Worm (Caenorhabditis elegans): ENCODE data around the gene vti-1.

vti-1 gene

DNA sequence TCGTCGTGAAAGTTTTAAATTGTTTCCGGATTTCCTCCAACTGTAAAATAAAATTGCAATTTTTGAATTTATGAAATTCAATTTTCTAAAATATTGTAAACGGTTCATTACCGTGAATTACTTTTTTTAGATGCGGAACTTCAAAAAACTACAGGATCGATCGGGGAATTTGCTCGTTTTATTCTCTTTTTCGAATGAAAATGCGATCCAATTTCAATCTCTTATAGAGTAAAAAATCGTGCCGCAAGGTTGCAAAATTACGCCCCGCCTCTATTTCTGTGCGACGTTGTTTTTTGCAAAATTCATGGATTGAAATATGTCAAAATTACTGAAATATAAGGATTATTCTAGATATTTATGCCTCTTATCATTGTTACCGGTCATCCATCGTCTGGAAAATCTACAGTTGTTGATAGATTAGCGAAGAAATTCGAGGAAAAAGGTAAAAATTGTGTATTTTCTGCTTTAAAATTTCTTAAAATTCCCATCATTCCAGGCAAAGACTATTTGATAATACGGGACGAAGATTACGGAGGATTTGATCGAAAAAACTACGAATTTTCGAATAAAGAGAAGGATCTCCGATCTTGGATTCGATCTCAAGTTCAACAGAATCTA, 2.9 kb upstream of the vti-1 start, which contains the start of gene Y57G11C.43:
Y57G11C.43 (plus strand) TSS at position 224 of the 618 bp plus-strand sequence.
- TF ChIP-seq eor-1 (tag; optimal IDR thresholded peaks at IDR 0.05) (no peak), ceh-9 (tag; optimal IDR thresholded peaks at IDR 0.05) (no peak), elt-1 (tag; optimal IDR thresholded peaks at IDR 0.05) (no peak), snpc-4 (tag; optimal IDR thresholded peaks at IDR 0.05) (no peak), pqm-1 (tag; optimal IDR thresholded peaks at IDR 0.05) (no peak), ama-1 (optimal IDR thresholded peaks at IDR 0.05) (peak; percentile 43), tbx-2 (tag; optimal IDR thresholded peaks at IDR 0.05) (no peak), nhr-12 (tag; optimal IDR thresholded peaks at IDR 0.05) (no peak), ceh-16 (tag; optimal IDR thresholded peaks at IDR 0.05) (no peak)

DNA sequence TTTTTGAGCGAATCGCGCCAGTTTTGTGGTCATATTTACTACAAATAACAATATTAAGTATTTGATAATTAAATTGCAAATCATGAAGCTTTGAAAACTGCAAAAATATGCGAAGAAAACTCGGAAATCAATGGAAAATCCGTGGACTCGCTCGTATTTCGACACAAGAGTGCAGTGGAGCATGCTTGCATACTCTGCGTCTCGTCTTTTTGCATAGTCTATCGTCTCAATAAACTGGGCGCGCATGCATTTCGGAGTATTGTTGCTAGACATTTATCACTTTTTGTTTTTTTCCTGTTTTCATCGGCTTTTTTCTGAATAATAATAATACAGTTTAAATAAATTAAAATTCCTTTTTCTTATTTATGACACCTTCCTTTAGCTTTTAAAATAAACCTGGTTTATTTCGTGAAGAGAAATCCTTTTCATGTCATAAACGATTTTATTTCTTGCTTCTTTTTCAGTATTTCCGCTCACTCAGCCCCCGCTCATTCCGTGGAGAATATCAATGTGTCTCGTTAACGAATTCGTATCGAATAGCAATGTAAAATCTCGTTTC, 1.3 kb upstream of the vti-1 start, which contains the start of the genes mrps-7 and Y57G11C.3:
mrps-7 (minus strand) TSS at position 38 of the 559 bp plus-strand sequence.
Y57G11C.3 (plus strand) TSS at position 509 of the 559 bp plus-strand sequence.
- TF ChIP-seq nhr-11 (tag; optimal IDR thresholded peaks at IDR 0.05) (peak; percentile 68), lin-15B (tag; optimal IDR thresholded peaks at IDR 0.05) (peak; percentile 98), nhr-23 (tag; optimal IDR thresholded peaks at IDR 0.05) (peak; percentile 94), jun-1 (tag; optimal IDR thresholded peaks at IDR 0.05) (peak; percentile 72), ZK546.5 (tag; optimal IDR thresholded peaks at IDR 0.05) (peak; percentile 7), nhr-77 (tag; optimal IDR thresholded peaks at IDR 0.05) (peak; percentile 59), lsy-12 (tag; optimal IDR thresholded peaks at IDR 0.05) (peak; percentile 82), ama-1 (optimal IDR thresholded peaks at IDR 0.05) (peak; percentile 64), aly-2 (tag; optimal IDR thresholded peaks at IDR 0.05) (peak; percentile 12), nhr-67 (tag; optimal IDR thresholded peaks at IDR 0.05) (no peak), ceh-9 (tag; optimal IDR thresholded peaks at IDR 0.05) (no peak), nhr-25 (tag; optimal IDR thresholded peaks at IDR 0.05) (peak; percentile 93), ceh-16 (tag; optimal IDR thresholded peaks at IDR 0.05) (no peak), egl-27 (tag; optimal IDR thresholded peaks at IDR 0.05) (peak; percentile 15), mml-1 (tag; optimal IDR thresholded peaks at IDR 0.05) (no peak), ztf-4 (tag; optimal IDR thresholded peaks at IDR 0.05) (peak; percentile 1), fos-1 (tag; optimal IDR thresholded peaks at IDR 0.05) (no peak), ztf-11 (tag; optimal IDR thresholded peaks at IDR 0.05) (no peak), nfya-1 (tag; optimal IDR thresholded peaks at IDR 0.05; ENCODE audit: insufficient read depth) (peak; percentile 94), pqm-1 (tag; optimal IDR thresholded peaks at IDR 0.05) (peak; percentile 88), zag-1 (tag; optimal IDR thresholded peaks at IDR 0.05) (no peak), elt-2 (tag; optimal IDR thresholded peaks at IDR 0.05) (peak; percentile 60), nhr-28 (tag; optimal IDR thresholded peaks at IDR 0.05) (no peak), elt-3 (tag; optimal IDR thresholded peaks at IDR 0.05) (no peak), nhr-12 (tag; optimal IDR thresholded peaks at IDR 0.05) (no peak), fkh-10 (GFP tag; optimal IDR thresholded peaks at IDR 0.05) (peak; percentile 45), snpc-4 (tag; optimal IDR thresholded peaks at IDR 0.05) (peak; percentile 84), lin-39 (tag; optimal IDR thresholded peaks at IDR 0.05) (peak; percentile 87), daf-12 (tag; optimal IDR thresholded peaks at IDR 0.05) (no peak), mdl-1 (tag; optimal IDR thresholded peaks at IDR 0.05) (no peak), egl-5 (tag; optimal IDR thresholded peaks at IDR 0.05) (peak; percentile 95), R02D3.7 (tag; optimal IDR thresholded peaks at IDR 0.05) (peak; percentile 98), hmg-11 (tag; optimal IDR thresholded peaks at IDR 0.05) (peak; percentile 82), eor-1 (tag; optimal IDR thresholded peaks at IDR 0.05) (peak in 1 of 2 experiments; percentile 38), nhr-43 (tag; optimal IDR thresholded peaks at IDR 0.05; ENCODE audit: poor library complexity, severe bottlenecking) (peak; percentile 86), ceh-28 (tag; optimal IDR thresholded peaks at IDR 0.05) (peak; percentile 80), unc-62 (GFP tag; optimal IDR thresholded peaks at IDR 0.05) (peak; percentile 62), unc-39 (tag; optimal IDR thresholded peaks at IDR 0.05) (no peak), pha-4 (tag; optimal IDR thresholded peaks at IDR 0.05) (peak; percentile 96), fkh-2 (tag; optimal IDR thresholded peaks at IDR 0.05) (no peak), nhr-76 (tag; optimal IDR thresholded peaks at IDR 0.05) (no peak), nhr-237 (tag; optimal IDR thresholded peaks at IDR 0.05) (no peak), tbx-2 (tag; optimal IDR thresholded peaks at IDR 0.05) (peak; percentile 60), elt-1 (tag; optimal IDR thresholded peaks at IDR 0.05) (peak; percentile 68), ceh-82 (tag; optimal IDR thresholded peaks at IDR 0.05) (peak; percentile 84), skn-1 (tag; optimal IDR thresholded peaks at IDR 0.05) (peak; percentile 93), sea-2 (GFP tag; optimal IDR thresholded peaks at IDR 0.05) (no peak)

Data from whole organism, L3 larva.